Fruit fly (Drosophila melanogaster) S2 (cell line): ENCODE results near the gene CG1983.

ENCODE experiments used
- CG8478 ChIP-seq: fragments of >200 bp; optimal IDR thresholded peaks from 2 replicates; lab custom pipeline; 2018
- CTCF ChIP-seq, 2 experiments: fragments of >200 bp; optimal IDR thresholded peaks; 2 replicates each; lab custom pipeline; 2018

DNA sequence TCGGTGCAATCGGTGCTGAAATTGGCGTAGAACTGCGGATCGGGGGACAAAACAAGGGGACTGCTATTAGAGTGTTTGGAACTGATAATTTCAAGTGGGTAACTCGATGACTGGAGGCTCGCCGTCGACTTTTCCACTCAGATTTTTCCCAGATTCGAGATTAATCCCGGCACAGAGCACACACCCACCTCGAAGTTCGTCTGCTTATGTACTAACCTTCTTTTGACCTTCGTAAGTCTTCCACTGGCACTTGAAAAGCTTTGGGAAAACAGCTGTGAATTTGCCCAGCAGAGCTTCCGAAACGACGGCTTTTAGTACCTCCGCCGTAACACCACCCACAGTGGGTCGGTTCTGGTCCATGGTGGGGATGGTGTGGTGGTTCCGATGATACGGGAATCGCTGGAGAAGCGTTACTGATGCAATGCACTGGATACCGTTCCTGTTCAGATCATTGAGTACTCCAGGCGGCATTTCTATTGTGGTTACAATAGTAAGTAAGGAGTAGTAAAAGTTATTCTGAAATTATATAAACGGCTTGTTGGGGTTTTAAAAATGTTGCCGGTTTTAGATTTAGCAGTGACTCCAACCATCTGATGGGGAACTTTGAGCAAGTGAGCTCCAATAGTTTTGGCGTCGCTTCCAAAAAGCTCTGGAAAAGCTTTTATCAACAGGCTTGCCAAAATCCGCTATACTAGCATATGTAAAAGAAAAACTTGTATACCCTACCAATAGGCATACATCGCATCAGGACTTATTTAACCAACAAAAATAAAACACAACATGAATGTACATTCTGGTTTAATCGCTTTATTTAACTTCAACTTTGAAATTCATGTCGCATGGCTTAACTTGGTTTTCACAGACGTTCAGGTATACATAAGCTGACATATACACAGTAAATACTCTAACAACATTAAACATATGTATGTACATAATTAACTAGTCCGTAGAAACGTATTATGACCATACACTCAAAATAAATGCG is 43.1 kb downstream of the CG1983 start, which contains the start of gene Tpi:
- TF ChIP-seq CTCF (optimal IDR thresholded peaks at IDR 0.05; lab: Kevin White, UChicago) (no peak), CG8478 (lab: Kevin White, UChicago) (no peak)
